Fruit fly (Drosophila melanogaster): Measurements from ENCODE around the gene CG13003.

Gene CG13003

DNA sequence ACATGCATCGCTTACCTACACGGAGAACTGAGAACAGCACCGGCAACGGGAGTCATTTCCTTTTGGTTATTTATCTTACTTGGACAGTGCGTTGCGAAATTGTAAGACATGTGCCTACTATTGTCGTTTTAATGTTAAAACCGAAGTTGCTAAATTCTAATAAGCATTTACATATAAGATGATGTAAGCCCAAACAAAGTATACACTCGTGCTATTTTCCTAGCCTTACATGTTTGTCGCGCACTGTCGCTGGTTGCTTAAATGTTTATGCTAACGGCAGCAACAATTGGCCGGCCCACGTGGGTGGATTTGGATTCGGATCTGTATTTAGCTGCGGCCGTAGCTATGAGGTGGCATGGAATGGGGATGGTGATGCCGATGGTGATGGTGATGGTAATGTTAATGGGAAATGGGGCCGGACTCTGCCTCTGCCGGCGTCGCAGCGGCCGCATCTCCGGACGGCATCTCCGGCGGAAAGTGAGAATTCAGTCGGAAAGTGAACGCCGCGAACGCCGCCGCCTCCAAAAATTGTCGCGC lies 65.1 kb downstream of the CG13003 start, which contains the start of gene CG4829 (continued):
- peak; percentile 25 for TF ChIP-seq kni (GFP tag; optimal IDR thresholded peaks at IDR 0.05)
- TF ChIP-seq CoRest (tag; optimal IDR thresholded peaks at IDR 0.05): peak; percentile 90
- TF ChIP-seq CG7839 (tag; optimal IDR thresholded peaks at IDR 0.05): peak; percentile 92
- TF ChIP-seq Deaf1 (tag; optimal IDR thresholded peaks at IDR 0.05): peak; percentile 63
- TF ChIP-seq CG8089 (GFP tag; optimal IDR thresholded peaks at IDR 0.05): peak; percentile 84
- TF ChIP-seq CG31388 (GFP tag; optimal IDR thresholded peaks at IDR 0.05): peak; percentile 44
- peak; percentile 77 for TF ChIP-seq crc (GFP tag; optimal IDR thresholded peaks at IDR 0.05)
- peak; percentile 76 for TF ChIP-seq al (GFP tag; IDR thresholded peaks at IDR 0.05)
- peak; percentile 87 for TF ChIP-seq CG17361 (GFP tag; IDR thresholded peaks at IDR 0.05)
- no peak for TF ChIP-seq Dll (GFP tag; IDR thresholded peaks at IDR 0.05; ENCODE audit: partially characterized antibody)
- TF ChIP-seq sima (GFP tag; optimal IDR thresholded peaks at IDR 0.05): peak; percentile 68
- TF ChIP-seq CG18619 (GFP tag; optimal IDR thresholded peaks at IDR 0.05): peak; percentile 79
- TF ChIP-seq CG6272 (GFP tag; IDR thresholded peaks at IDR 0.05): peak; percentile 74
- TF ChIP-seq slbo (GFP tag; IDR thresholded peaks at IDR 0.05): peak; percentile 92
- TF ChIP-seq lilli (GFP tag; optimal IDR thresholded peaks at IDR 0.05): peak; percentile 89
- TF ChIP-seq CG8765 (GFP tag; IDR thresholded peaks at IDR 0.05): 0 out of 2 replicates have a peak, but pooled peaks have one; percentile 10
- peak; percentile 91 for TF ChIP-seq CG14441 (GFP tag; IDR thresholded peaks at IDR 0.05)
- no peak for TF ChIP-seq D (optimal IDR thresholded peaks at IDR 0.05)
- TF ChIP-seq D (GFP tag; optimal IDR thresholded peaks at IDR 0.05): peak; percentile 87
- peak; percentile 81 for TF ChIP-seq HLH54F (GFP tag; optimal IDR thresholded peaks at IDR 0.05)
- peak; percentile 89 for TF ChIP-seq CG6813 (GFP tag; optimal IDR thresholded peaks at IDR 0.05)
- TF ChIP-seq sob (GFP tag; IDR thresholded peaks at IDR 0.05): peak; percentile 89
- TF ChIP-seq gce (GFP tag; IDR thresholded peaks at IDR 0.05): peak; percentile 86; the same call in 2 of the 3 replicates
- TF ChIP-seq ind (GFP tag; optimal IDR thresholded peaks at IDR 0.05): peak; percentile 89
- peak; percentile 80 for TF ChIP-seq Atf3 (GFP tag; optimal IDR thresholded peaks at IDR 0.05)
- TF ChIP-seq cg (GFP tag; optimal IDR thresholded peaks at IDR 0.05): no peak
- peak; percentile 70; the same call in 1 of the 2 replicates for TF ChIP-seq wdn (GFP tag; IDR thresholded peaks at IDR 0.05)
- TF ChIP-seq NfI (GFP tag; optimal IDR thresholded peaks at IDR 0.05): peak; percentile 91
- TF ChIP-seq sc (optimal IDR thresholded peaks at IDR 0.05): no peak
- peak; percentile 71 for TF ChIP-seq sc (GFP tag; optimal IDR thresholded peaks at IDR 0.05)
- peak; percentile 89 for TF ChIP-seq Fer1 (GFP tag; optimal IDR thresholded peaks at IDR 0.05)
- TF ChIP-seq H15 (GFP tag; IDR thresholded peaks at IDR 0.05): peak; percentile 85
- TF ChIP-seq CG10979 (tag; optimal IDR thresholded peaks at IDR 0.05): peak; percentile 88
- peak; percentile 85 for TF ChIP-seq CG30403 (GFP tag; optimal IDR thresholded peaks at IDR 0.05)
- peak; percentile 84 for TF ChIP-seq wek (GFP tag; optimal IDR thresholded peaks at IDR 0.05)
- TF ChIP-seq disco-r (GFP tag; optimal IDR thresholded peaks at IDR 0.05): peak; percentile 61
- TF ChIP-seq CG12071 (GFP tag; optimal IDR thresholded peaks at IDR 0.05): peak; percentile 95
- TF ChIP-seq Bdp1 (GFP tag; optimal IDR thresholded peaks at IDR 0.05): peak; percentile 65
- TF ChIP-seq Hr39 (optimal IDR thresholded peaks at IDR 0.05): no peak
- TF ChIP-seq stwl (tag; optimal IDR thresholded peaks at IDR 0.05): peak; percentile 5
- TF ChIP-seq seq (GFP tag; IDR thresholded peaks at IDR 0.05): peak; percentile 85
- TF ChIP-seq org-1 (GFP tag; optimal IDR thresholded peaks at IDR 0.05): peak; percentile 88
- peak; percentile 66 for TF ChIP-seq CHES-1-like (GFP tag; optimal IDR thresholded peaks at IDR 0.05)
- TF ChIP-seq run (tag; optimal IDR thresholded peaks at IDR 0.05): peak; percentile 77
- peak; percentile 10 for TF ChIP-seq p53 (GFP tag; optimal IDR thresholded peaks at IDR 0.05)
- peak; percentile 67 for TF ChIP-seq Vsx1 (GFP tag; optimal IDR thresholded peaks at IDR 0.05)
- TF ChIP-seq CG9609 (GFP tag; optimal IDR thresholded peaks at IDR 0.05): peak; percentile 81
- TF ChIP-seq pnt (GFP tag; optimal IDR thresholded peaks at IDR 0.05): peak; percentile 79
- TF ChIP-seq ab (GFP tag; optimal IDR thresholded peaks at IDR 0.05): peak; percentile 73
- TF ChIP-seq dimm (GFP tag; IDR thresholded peaks at IDR 0.05): peak; percentile 48; the same call in 1 of the 2 replicates
- TF ChIP-seq CG10321 (GFP tag; IDR thresholded peaks at IDR 0.05): peak; percentile 15; the same call in 1 of the 2 replicates
- TF ChIP-seq Hr3 (GFP tag; optimal IDR thresholded peaks at IDR 0.05): peak; percentile 76
